Worm (Caenorhabditis elegans) whole organism, midembryonic: ENCODE measurements around the gene E04F6.15.

Experiments
- T22C8.4 ChIP-seq: fragments of 200-800 bp; sonication (Bioruptor generic); IDR thresholded peaks from 2 replicates; pipeline ENCODE4 v1.3.6; 2022; ENCODE audit warnings: missing genetic modification characterization, missing compliant biosample characterization
- cog-1 ChIP-seq: sonication (generic microtip); optimal IDR thresholded peaks from 2 replicates; lab custom pipeline; 2016; ENCODE audit warnings: missing genetic modification characterization, missing compliant biosample characterization
- flt-1 ChIP-seq: fragments of 200-800 bp; sonication (Bioruptor generic); IDR thresholded peaks from 2 replicates; pipeline ENCODE4 v1.3.6; 2022; ENCODE audit warnings: missing genetic modification characterization, missing compliant biosample characterization
- ref-1 ChIP-seq: fragments of 200-800 bp; sonication (Bioruptor generic); conservative IDR thresholded peaks from 2 replicates; pipeline ENCODE4 v1.3.6; 2022; ENCODE audit warnings: missing genetic modification reagents, missing genetic modification characterization, missing compliant biosample characterization
- ztf-23 ChIP-seq: fragments of 200-800 bp; sonication (Bioruptor generic); IDR thresholded peaks from 2 replicates; pipeline ENCODE4 v1.3.6; 2022; ENCODE audit warnings: missing genetic modification reagents, missing genetic modification characterization, missing compliant biosample characterization

- TF ChIP-seq cog-1 (no peak), flt-1 (GFP tag; lab: Robert Waterston, UW) (no peak), T22C8.4 (no peak), ref-1 (no peak), ztf-23 (GFP tag; lab: Robert Waterston, UW) (no peak)
Observed at ce11 chrII:7212059-7212458, 2.0 kb upstream of the E04F6.15 start, which contains the start of gene E04F6.9.
